Worm (Caenorhabditis elegans): Measurements from ENCODE around the gene T12C9.7.
A peak's percentile ranks its signal among the peaks of the same experiment; 100 is the strongest.

T12C9.7 gene

DNA sequence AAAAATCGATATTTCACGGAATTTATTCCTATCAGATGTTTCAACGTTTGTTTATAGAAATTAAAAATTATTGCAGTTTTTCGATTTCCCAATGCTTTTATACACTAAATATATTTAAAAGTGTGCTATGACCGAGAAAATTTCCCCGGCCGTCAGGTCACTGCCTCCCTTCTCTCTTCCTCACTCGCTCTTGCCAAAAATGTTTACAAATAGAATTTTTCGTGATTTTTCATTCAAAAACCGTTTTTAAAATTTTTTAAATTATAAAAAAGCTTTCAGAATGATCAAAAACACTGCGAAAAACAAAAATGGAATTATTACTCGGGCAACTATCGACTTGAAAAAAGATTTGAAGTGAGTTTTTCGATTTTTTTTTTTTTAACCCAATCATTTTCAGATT lies at the start of gene T12C9.7, which contains the start of gene vps-18:
Gene T12C9.7 (minus strand): TSS at position 101 of the 400 bp plus-strand sequence.
Gene vps-18 (plus strand): TSS at position 280 of the 400 bp plus-strand sequence.
- TF ChIP-seq sea-2 (GFP tag; IDR thresholded peaks at IDR 0.05): no peak
- no peak for TF ChIP-seq mxl-1 (tag; optimal IDR thresholded peaks at IDR 0.05)
- TF ChIP-seq aptf-2 (GFP tag; conservative IDR thresholded peaks at IDR 0.05): no peak
- TF ChIP-seq Y56A3A.18 (GFP tag; IDR thresholded peaks at IDR 0.05): no peak
- no peak for TF ChIP-seq egrh-3 (GFP tag; IDR thresholded peaks at IDR 0.05)
- no peak for TF ChIP-seq ceh-79 (tag; optimal IDR thresholded peaks at IDR 0.05)
- no peak for TF ChIP-seq tlf-1 (GFP tag; optimal IDR thresholded peaks at IDR 0.05)
- no peak for TF ChIP-seq F39B2.1 (GFP tag; IDR thresholded peaks at IDR 0.05)
- TF ChIP-seq madf-3 (GFP tag; IDR thresholded peaks at IDR 0.05): no peak
- no peak for TF ChIP-seq F55B11.4 (tag; optimal IDR thresholded peaks at IDR 0.05; ENCODE audit: borderline replicate concordance, insufficient read depth)
- no peak for TF ChIP-seq attf-6 (GFP tag; IDR thresholded peaks at IDR 0.05)
- no peak for TF ChIP-seq lsl-1 (GFP tag; optimal IDR thresholded peaks at IDR 0.05)
- no peak for TF ChIP-seq T26A5.8 (tag; optimal IDR thresholded peaks at IDR 0.05)

DNA sequence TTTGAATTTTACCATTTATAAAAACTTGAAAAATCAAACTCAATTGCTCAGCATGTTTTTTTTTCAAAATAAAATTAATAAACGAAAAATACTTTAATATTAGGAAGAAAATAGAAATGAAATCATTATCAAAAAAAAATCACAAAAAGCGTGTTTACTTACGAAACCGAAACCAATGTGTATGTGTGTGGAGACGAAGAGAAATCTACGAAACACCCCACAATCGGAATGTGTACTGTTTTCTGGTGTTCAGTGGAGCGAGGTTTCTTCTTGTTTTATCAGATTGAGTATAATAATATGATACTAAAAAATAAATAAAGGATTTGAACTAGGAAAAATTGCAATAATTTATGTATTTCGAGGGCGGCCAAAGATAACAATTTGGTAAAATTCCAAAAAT lies 46.9 kb upstream of the T12C9.7 start:
- TF ChIP-seq cebp-1 (GFP tag; IDR thresholded peaks at IDR 0.05) (no peak), cebp-1 (tag; optimal IDR thresholded peaks at IDR 0.05) (peak; percentile 45), F37B4.10 (GFP tag; IDR thresholded peaks at IDR 0.05) (no peak), F22D6.2 (tag; optimal IDR thresholded peaks at IDR 0.05) (no peak), attf-5 (GFP tag; optimal IDR thresholded peaks at IDR 0.05) (peak; percentile 6), K11D2.4 (GFP tag; IDR thresholded peaks at IDR 0.05) (no peak), nhr-80 (tag; optimal IDR thresholded peaks at IDR 0.05) (peak; percentile 62)

DNA sequence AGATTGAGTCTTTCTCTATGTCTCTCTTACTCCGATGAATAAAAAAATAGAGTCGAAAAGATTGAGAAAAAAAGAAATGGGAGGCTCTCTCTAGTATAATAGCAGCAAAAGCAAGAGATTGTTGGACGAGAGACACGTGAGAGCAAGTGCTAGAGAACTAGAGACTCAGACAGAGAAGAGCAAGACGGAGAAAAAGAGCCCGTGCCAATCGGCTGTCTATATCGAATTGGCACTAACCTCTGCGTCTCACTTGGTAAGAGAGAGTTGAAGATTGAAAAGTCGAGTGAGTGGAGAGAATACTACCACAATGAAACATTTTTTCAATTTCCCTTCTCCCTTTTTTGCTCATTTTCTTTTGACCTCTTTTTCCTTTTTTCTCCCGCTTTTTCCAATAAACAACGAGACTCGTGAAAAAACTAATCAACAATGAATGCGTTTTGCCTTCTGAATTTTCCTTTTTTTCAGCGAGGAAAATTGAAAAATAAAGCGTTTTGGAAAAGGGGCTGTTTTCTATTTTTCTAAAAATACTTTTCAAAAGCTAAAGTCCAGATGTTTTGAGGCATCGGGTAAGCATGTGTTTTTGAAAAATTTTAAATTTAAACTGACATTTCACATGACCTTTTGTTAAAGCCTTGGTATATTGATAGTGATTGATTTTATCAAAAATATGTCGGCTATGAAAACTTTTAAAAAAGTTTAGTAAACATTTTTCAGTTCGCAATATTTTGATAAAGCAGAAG lies 46.0 kb upstream of the T12C9.7 start:
- TF ChIP-seq fkh-3 (tag; optimal IDR thresholded peaks at IDR 0.05) (no peak), ceh-40 (GFP tag; IDR thresholded peaks at IDR 0.05) (no peak), lin-40 (tag; optimal IDR thresholded peaks at IDR 0.05) (peak; percentile 52), unc-62 (GFP tag; optimal IDR thresholded peaks at IDR 0.05) (no peak), ZK185.1 (tag; optimal IDR thresholded peaks at IDR 0.05; ENCODE audit: poor library complexity, severe bottlenecking) (peak; percentile 55), bed-2 (GFP tag; IDR thresholded peaks at IDR 0.05) (no peak), ccch-3 (GFP tag; optimal IDR thresholded peaks at IDR 0.05) (no peak), rcor-1 (GFP tag; IDR thresholded peaks at IDR 0.05) (no peak), let-607 (tag; optimal IDR thresholded peaks at IDR 0.05) (no peak), hlh-26 (GFP tag; conservative IDR thresholded peaks at IDR 0.05) (no peak), nhr-27 (tag; optimal IDR thresholded peaks at IDR 0.05) (no peak), attf-3 (GFP tag; conservative IDR thresholded peaks at IDR 0.05) (no peak), mcd-1 (GFP tag; IDR thresholded peaks at IDR 0.05) (peak; percentile 39; the same call in 1 of the 2 replicates), ztf-25 (GFP tag; IDR thresholded peaks at IDR 0.05) (no peak), F37B4.10 (GFP tag; IDR thresholded peaks at IDR 0.05) (no peak), pha-4 (tag; optimal IDR thresholded peaks at IDR 0.05) (no peak), Y95B8A.8 (GFP tag; IDR thresholded peaks at IDR 0.05) (no peak), egrh-3 (GFP tag; IDR thresholded peaks at IDR 0.05) (no peak), ama-1 (optimal IDR thresholded peaks at IDR 0.05) (no peak), ama-1 (GFP tag; optimal IDR thresholded peaks at IDR 0.05) (no peak), sdz-38 (tag; optimal IDR thresholded peaks at IDR 0.05) (no peak), cebp-1 (GFP tag; IDR thresholded peaks at IDR 0.05) (no peak), cebp-1 (tag; optimal IDR thresholded peaks at IDR 0.05) (peak; percentile 60), efl-1 (GFP tag; optimal IDR thresholded peaks at IDR 0.05) (no peak), K11D2.4 (GFP tag; IDR thresholded peaks at IDR 0.05) (no peak), dpff-1 (tag; optimal IDR thresholded peaks at IDR 0.05) (no peak), egl-18 (GFP tag; IDR thresholded peaks at IDR 0.05) (0 out of 2 replicates have a peak, but pooled peaks have one; percentile 30), B0019.2 (GFP tag; conservative IDR thresholded peaks at IDR 0.05) (no peak), cebp-2 (GFP tag; IDR thresholded peaks at IDR 0.05) (no peak), F57A8.1 (GFP tag; optimal IDR thresholded peaks at IDR 0.05) (no peak), nfyb-1 (GFP tag; IDR thresholded peaks at IDR 0.05) (0 out of 2 replicates have a peak, but pooled peaks have one; percentile 27)

Data from whole organism, young adult.